Fruit fly (Drosophila melanogaster): Measurements from ENCODE around the gene Nrd1.

dm6 chrX:11846049-11846718, 22.5 kb downstream of the Nrd1 start, which contains the start of gene CG15740:
- TF ChIP-seq EcR (GFP tag; optimal IDR thresholded peaks at IDR 0.05) (no peak), CG8478 (optimal IDR thresholded peaks at IDR 0.05) (no peak), pan (optimal IDR thresholded peaks at IDR 0.05) (no peak), usp (GFP tag; optimal IDR thresholded peaks at IDR 0.05) (no peak)

Data from whole organism.